Worm (Caenorhabditis elegans) whole organism, midembryonic: Measurements from ENCODE around the gene cysl-2.

Experiments
- T22C8.4 ChIP-seq: fragments of 200-800 bp; sonication (Bioruptor generic); IDR thresholded peaks from 2 replicates; pipeline ENCODE4 v1.3.6; 2022; ENCODE audit warnings: missing genetic modification characterization, missing compliant biosample characterization
- flt-1 ChIP-seq: fragments of 200-800 bp; sonication (Bioruptor generic); IDR thresholded peaks from 2 replicates; pipeline ENCODE4 v1.3.6; 2022; ENCODE audit warnings: missing genetic modification characterization, missing compliant biosample characterization
- klf-2 ChIP-seq: fragments of 200-800 bp; sonication (Bioruptor generic); conservative IDR thresholded peaks from 2 replicates; pipeline ENCODE4 v1.3.6; 2022; ENCODE audit warnings: missing genetic modification reagents, missing genetic modification characterization, missing compliant biosample characterization
- med-1 ChIP-seq: sonication (generic microtip); optimal IDR thresholded peaks from 2 replicates; lab custom pipeline; 2017; ENCODE audit warnings: missing genetic modification characterization, mild to moderate bottlenecking, missing compliant biosample characterization, antibody characterized with exemption, missing genetic modification reagents; ENCODE audit not compliant: insufficient read depth
- ztf-29 ChIP-seq: fragments of 200-800 bp; sonication (Bioruptor generic); IDR thresholded peaks from 2 replicates; pipeline ENCODE4 v1.3.6; 2022; ENCODE audit warnings: missing genetic modification reagents, missing genetic modification characterization, missing compliant biosample characterization

ce11 chrII:14494414-14494463 lies at the start of gene cysl-2:
- TF ChIP-seq med-1 (GFP tag; lab: Kevin White, UChicago) = no peak
- no peak for TF ChIP-seq T22C8.4 (GFP tag; lab: Robert Waterston, UW)
- no peak for TF ChIP-seq ztf-29 (GFP tag; lab: Robert Waterston, UW)
- TF ChIP-seq klf-2 (GFP tag; lab: Robert Waterston, UW) = no peak
- no peak for TF ChIP-seq flt-1 (GFP tag; lab: Robert Waterston, UW)
